Worm (Caenorhabditis elegans) whole organism, midembryonic: Measurements from ENCODE around the gene C04G6.4.

Experiments used
- T22C8.4 ChIP-seq: fragments of 200-800 bp; sonication (Bioruptor generic); IDR thresholded peaks from 2 replicates; pipeline ENCODE4 v1.3.6; 2022; ENCODE audit warnings: missing genetic modification characterization, missing compliant biosample characterization
- cog-1 ChIP-seq: sonication (generic microtip); optimal IDR thresholded peaks from 2 replicates; lab custom pipeline; 2016; ENCODE audit warnings: missing genetic modification characterization, missing compliant biosample characterization
- flt-1 ChIP-seq: fragments of 200-800 bp; sonication (Bioruptor generic); IDR thresholded peaks from 2 replicates; pipeline ENCODE4 v1.3.6; 2022; ENCODE audit warnings: missing genetic modification characterization, missing compliant biosample characterization
- klf-2 ChIP-seq: fragments of 200-800 bp; sonication (Bioruptor generic); conservative IDR thresholded peaks from 2 replicates; pipeline ENCODE4 v1.3.6; 2022; ENCODE audit warnings: missing genetic modification reagents, missing genetic modification characterization, missing compliant biosample characterization
- med-1 ChIP-seq: sonication (generic microtip); optimal IDR thresholded peaks from 2 replicates; lab custom pipeline; 2017; ENCODE audit warnings: missing genetic modification characterization, mild to moderate bottlenecking, missing compliant biosample characterization, antibody characterized with exemption, missing genetic modification reagents; ENCODE audit not compliant: insufficient read depth
- ref-1 ChIP-seq: fragments of 200-800 bp; sonication (Bioruptor generic); conservative IDR thresholded peaks from 2 replicates; pipeline ENCODE4 v1.3.6; 2022; ENCODE audit warnings: missing genetic modification reagents, missing genetic modification characterization, missing compliant biosample characterization
- tab-1 ChIP-seq: fragments of 200-800 bp; sonication (Bioruptor generic); IDR thresholded peaks from 2 replicates; pipeline ENCODE4 v1.3.6; 2022; ENCODE audit warnings: missing genetic modification characterization, missing compliant biosample characterization
- ztf-23 ChIP-seq: fragments of 200-800 bp; sonication (Bioruptor generic); IDR thresholded peaks from 2 replicates; pipeline ENCODE4 v1.3.6; 2022; ENCODE audit warnings: missing genetic modification reagents, missing genetic modification characterization, missing compliant biosample characterization
- ztf-29 ChIP-seq: fragments of 200-800 bp; sonication (Bioruptor generic); IDR thresholded peaks from 2 replicates; pipeline ENCODE4 v1.3.6; 2022; ENCODE audit warnings: missing genetic modification reagents, missing genetic modification characterization, missing compliant biosample characterization

The C04G6.4 gene

ce11 chrII:5061794-5062368 is 21.4 kb downstream of the C04G6.4 start, which contains the start of gene smc-5:
Gene smc-5 (plus strand): TSS chrII:5062125.
- TF ChIP-seq T22C8.4 (GFP tag; lab: Robert Waterston, UW) (0 out of 2 replicates have a peak, but pooled peaks have one; percentile 9), med-1 (GFP tag; lab: Kevin White, UChicago) (no peak), ztf-29 (no peak), ztf-23 (0 out of 2 replicates have a peak, but pooled peaks have one; percentile 38), flt-1 (GFP tag; lab: Robert Waterston, UW) (peak; percentile 56; the same call in 1 of the 2 replicates), tab-1 (GFP tag; lab: Robert Waterston, UW) (no peak), klf-2 (GFP tag; lab: Robert Waterston, UW) (0 out of 2 replicates have a peak, but pooled peaks have one; percentile 55), cog-1 (tag; lab: Kevin White, UChicago) (peak; percentile 4)

ce11 chrII:5060719-5061118 is 22.5 kb downstream of the C04G6.4 start, which contains the start of gene pho-12:
Gene pho-12 (minus strand): TSS chrII:5060819.
- no peak for TF ChIP-seq ztf-29
- no peak for TF ChIP-seq ref-1 (GFP tag; lab: Robert Waterston, UW)
- no peak for TF ChIP-seq flt-1 (GFP tag; lab: Robert Waterston, UW)
- TF ChIP-seq T22C8.4 (GFP tag; lab: Robert Waterston, UW) = no peak
- TF ChIP-seq cog-1 (tag; lab: Kevin White, UChicago) = no peak
- no peak for TF ChIP-seq tab-1 (GFP tag; lab: Robert Waterston, UW)
- no peak for TF ChIP-seq ztf-23
- TF ChIP-seq med-1 (GFP tag; lab: Kevin White, UChicago) = no peak
- no peak for TF ChIP-seq klf-2 (GFP tag; lab: Robert Waterston, UW)

ce11 chrII:5058036-5058435 is 25.2 kb downstream of the C04G6.4 start, which contains the start of gene C27A2.12:
Gene C27A2.12 (minus strand): TSS chrII:5058136.
- no peak for TF ChIP-seq ztf-29
- TF ChIP-seq flt-1 (GFP tag; lab: Robert Waterston, UW) = no peak
- no peak for TF ChIP-seq T22C8.4 (GFP tag; lab: Robert Waterston, UW)
- TF ChIP-seq ref-1 (GFP tag; lab: Robert Waterston, UW) = no peak
- TF ChIP-seq klf-2 (GFP tag; lab: Robert Waterston, UW) = no peak
- TF ChIP-seq ztf-23 = no peak
- no peak for TF ChIP-seq tab-1 (GFP tag; lab: Robert Waterston, UW)
- no peak for TF ChIP-seq med-1 (GFP tag; lab: Kevin White, UChicago)
- no peak for TF ChIP-seq cog-1 (tag; lab: Kevin White, UChicago)

ce11 chrII:5057315-5057714 is 25.9 kb downstream of the C04G6.4 start:
- peak; percentile 68; the same call in 1 of the 2 replicates for TF ChIP-seq ref-1 (GFP tag; lab: Robert Waterston, UW)
- peak; percentile 81 for TF ChIP-seq flt-1 (GFP tag; lab: Robert Waterston, UW)
- peak; percentile 43; the same call in 1 of the 2 replicates for TF ChIP-seq T22C8.4 (GFP tag; lab: Robert Waterston, UW)
- TF ChIP-seq ztf-29 = peak; percentile 78; the same call in 1 of the 2 replicates
- no peak for TF ChIP-seq med-1 (GFP tag; lab: Kevin White, UChicago)
- no peak for TF ChIP-seq cog-1 (tag; lab: Kevin White, UChicago)
- TF ChIP-seq tab-1 (GFP tag; lab: Robert Waterston, UW) = peak; percentile 74

ce11 chrII:5056254-5056653 is 27.0 kb downstream of the C04G6.4 start:
- TF ChIP-seq med-1 (GFP tag; lab: Kevin White, UChicago) (no peak), ztf-23 (no peak), tab-1 (GFP tag; lab: Robert Waterston, UW) (no peak), klf-2 (GFP tag; lab: Robert Waterston, UW) (no peak), cog-1 (tag; lab: Kevin White, UChicago) (no peak)

- TF ChIP-seq tab-1 (GFP tag; lab: Robert Waterston, UW) (no peak), T22C8.4 (GFP tag; lab: Robert Waterston, UW) (peak; percentile 72; the same call in 1 of the 2 replicates), ztf-23 (peak; percentile 83), ref-1 (GFP tag; lab: Robert Waterston, UW) (no peak), med-1 (GFP tag; lab: Kevin White, UChicago) (no peak), flt-1 (GFP tag; lab: Robert Waterston, UW) (peak; percentile 77), ztf-29 (no peak; the same call in 1 of the 2 replicates), cog-1 (tag; lab: Kevin White, UChicago) (peak; percentile 65), klf-2 (GFP tag; lab: Robert Waterston, UW) (no peak)
These were observed 28.0 kb downstream of the C04G6.4 start, which contains the start of the genes ify-1 and rpl-22 for ce11 chrII:5055129-5055666. Gene ify-1 (minus strand): TSS chrII:5055179. Gene rpl-22 (plus strand): TSS chrII:5055616.

- no peak for TF ChIP-seq cog-1 (tag; lab: Kevin White, UChicago)
- no peak for TF ChIP-seq tab-1 (GFP tag; lab: Robert Waterston, UW)
- no peak for TF ChIP-seq flt-1 (GFP tag; lab: Robert Waterston, UW)
- no peak for TF ChIP-seq ztf-29
These were observed 32.5 kb downstream of the C04G6.4 start for ce11 chrII:5050776-5051175.

ce11 chrII:5049865-5050342 is 33.3 kb downstream of the C04G6.4 start, which contains the start of gene F33G12.6:
Gene F33G12.6 (plus strand): TSS chrII:5049915.
- TF ChIP-seq ref-1 (GFP tag; lab: Robert Waterston, UW) = no peak
- no peak for TF ChIP-seq ztf-29
- no peak for TF ChIP-seq T22C8.4 (GFP tag; lab: Robert Waterston, UW)
- TF ChIP-seq med-1 (GFP tag; lab: Kevin White, UChicago) = no peak
- TF ChIP-seq tab-1 (GFP tag; lab: Robert Waterston, UW) = no peak
- TF ChIP-seq flt-1 (GFP tag; lab: Robert Waterston, UW) = no peak
- TF ChIP-seq klf-2 (GFP tag; lab: Robert Waterston, UW) = no peak
- TF ChIP-seq cog-1 (tag; lab: Kevin White, UChicago) = no peak

- TF ChIP-seq ref-1 (GFP tag; lab: Robert Waterston, UW) (no peak), med-1 (GFP tag; lab: Kevin White, UChicago) (no peak), T22C8.4 (GFP tag; lab: Robert Waterston, UW) (no peak), cog-1 (tag; lab: Kevin White, UChicago) (no peak), flt-1 (GFP tag; lab: Robert Waterston, UW) (no peak), tab-1 (GFP tag; lab: Robert Waterston, UW) (no peak), ztf-23 (no peak), klf-2 (GFP tag; lab: Robert Waterston, UW) (no peak), ztf-29 (no peak)
These were observed 34.0 kb downstream of the C04G6.4 start for ce11 chrII:5049249-5049648.
